Worm (Caenorhabditis elegans) whole organism, L2 larva: ENCODE results near the gene srsx-15.

Experiments used
- C34F6.9 ChIP-seq: fragments of 150-350 bp; optimal IDR thresholded peaks from 2 replicates; lab custom pipeline; 2014; ENCODE audit warnings: missing biosample characterization, missing genetic modification characterization
- F13H6.1 ChIP-seq: sonication (generic microtip); optimal IDR thresholded peaks from 2 replicates; lab custom pipeline; 2016; ENCODE audit warnings: missing genetic modification characterization, missing compliant biosample characterization
- R02D3.7 ChIP-seq: fragments of 150-350 bp; optimal IDR thresholded peaks from 2 replicates; lab custom pipeline; 2014; ENCODE audit warnings: missing biosample characterization, missing genetic modification characterization
- Y55F3AM.14 ChIP-seq: fragments of 200-800 bp; sonication (Bioruptor generic); optimal IDR thresholded peaks from 2 replicates; lab custom pipeline; 2018; ENCODE audit warnings: mild to moderate bottlenecking, missing genetic modification characterization, missing compliant biosample characterization
- alr-1 ChIP-seq: fragments of 150-350 bp; optimal IDR thresholded peaks from 2 replicates; lab custom pipeline; 2014; ENCODE audit warnings: missing biosample characterization, missing genetic modification characterization
- aly-2 ChIP-seq: fragments of 150-350 bp; optimal IDR thresholded peaks from 2 replicates; lab custom pipeline; 2014; ENCODE audit warnings: missing biosample characterization, missing genetic modification characterization
- ama-1 ChIP-seq: fragments of 150-350 bp; optimal IDR thresholded peaks from 2 replicates; lab custom pipeline; 2018; ENCODE audit warnings: inconsistent platforms
- blmp-1 ChIP-seq: sonication (generic microtip); optimal IDR thresholded peaks from 2 replicates; lab custom pipeline; 2017; ENCODE audit warnings: missing genetic modification characterization, mild to moderate bottlenecking, missing compliant biosample characterization, antibody characterized with exemption, moderate library complexity; ENCODE audit not compliant: insufficient read depth
- ceh-82 ChIP-seq: fragments of 150-350 bp; optimal IDR thresholded peaks from 2 replicates; lab custom pipeline; 2014; ENCODE audit warnings: missing biosample characterization, missing genetic modification characterization
- crh-2 ChIP-seq: sonication (generic microtip); optimal IDR thresholded peaks from 2 replicates; lab custom pipeline; 2017; ENCODE audit warnings: missing biosample characterization, missing genetic modification characterization
- dmd-4 ChIP-seq: sonication (generic microtip); optimal IDR thresholded peaks from 2 replicates; lab custom pipeline; 2017; ENCODE audit warnings: missing biosample characterization, missing genetic modification characterization
- egl-27 ChIP-seq: sonication (generic microtip); optimal IDR thresholded peaks from 3 replicates; lab custom pipeline; 2017; ENCODE audit warnings: missing biosample characterization, missing genetic modification reagents, missing genetic modification characterization
- elt-1 ChIP-seq: fragments of 150-350 bp; optimal IDR thresholded peaks from 2 replicates; lab custom pipeline; 2014; ENCODE audit warnings: missing biosample characterization, missing genetic modification characterization
- elt-3 ChIP-seq: sonication (generic microtip); optimal IDR thresholded peaks from 2 replicates; lab custom pipeline; 2017; ENCODE audit warnings: missing biosample characterization, missing genetic modification characterization
- fos-1 ChIP-seq: fragments of 150-350 bp; optimal IDR thresholded peaks from 2 replicates; lab custom pipeline; 2014; ENCODE audit warnings: missing biosample characterization, missing genetic modification characterization
- lin-39 ChIP-seq: fragments of 150-350 bp; optimal IDR thresholded peaks from 2 replicates; lab custom pipeline; 2014; ENCODE audit warnings: missing biosample characterization, missing genetic modification reagents, missing genetic modification characterization
- lsy-2 ChIP-seq, 2 experiments: fragments of 150-350 bp in 1 of 2; sonication (generic microtip) in 1 of 2; optimal IDR thresholded peaks; 2 replicates each; lab custom pipeline; 2014 to 2017; ENCODE audit warnings: missing biosample characterization in 2 of 2, missing genetic modification characterization in 2 of 2
- mab-5 ChIP-seq: fragments of 150-350 bp; optimal IDR thresholded peaks from 2 replicates; lab custom pipeline; 2014; ENCODE audit warnings: missing biosample characterization, missing genetic modification characterization
- mbf-1 ChIP-seq: sonication (generic microtip); optimal IDR thresholded peaks from 2 replicates; lab custom pipeline; 2017; ENCODE audit warnings: missing biosample characterization, missing genetic modification characterization
- mdl-1 ChIP-seq, 2 experiments: fragments of 150-350 bp in 1 of 2; sonication (generic microtip) in 1 of 2; optimal IDR thresholded peaks; 2 replicates each; lab custom pipeline; 2017; ENCODE audit warnings: missing biosample characterization in 2 of 2, missing genetic modification characterization in 2 of 2
- nhr-129 ChIP-seq: fragments of 150-350 bp; optimal IDR thresholded peaks from 2 replicates; lab custom pipeline; 2014; ENCODE audit warnings: missing biosample characterization, missing genetic modification characterization
- nhr-23 ChIP-seq: fragments of 150-350 bp; optimal IDR thresholded peaks from 2 replicates; lab custom pipeline; 2014; ENCODE audit warnings: missing biosample characterization, missing genetic modification reagents, missing genetic modification characterization
- nhr-237 ChIP-seq: fragments of 150-350 bp; optimal IDR thresholded peaks from 2 replicates; lab custom pipeline; 2014; ENCODE audit warnings: missing biosample characterization, missing genetic modification characterization
- nhr-25 ChIP-seq: fragments of 150-350 bp; sonication (generic microtip); optimal IDR thresholded peaks from 3 replicates; lab custom pipeline; 2014; ENCODE audit warnings: missing biosample characterization, missing genetic modification characterization
- nhr-6 ChIP-seq: fragments of 150-350 bp; optimal IDR thresholded peaks from 2 replicates; lab custom pipeline; 2014; ENCODE audit warnings: missing biosample characterization, missing genetic modification characterization
- nhr-77 ChIP-seq: fragments of 150-350 bp; optimal IDR thresholded peaks from 2 replicates; lab custom pipeline; 2014; ENCODE audit warnings: missing biosample characterization, missing genetic modification characterization
- peb-1 ChIP-seq: fragments of 150-350 bp; optimal IDR thresholded peaks from 2 replicates; lab custom pipeline; 2014; ENCODE audit warnings: missing biosample characterization, missing genetic modification characterization
- sem-4 ChIP-seq: fragments of 150-350 bp; optimal IDR thresholded peaks from 2 replicates; lab custom pipeline; 2014; ENCODE audit warnings: missing biosample characterization, missing genetic modification reagents, missing genetic modification characterization
- sma-9 ChIP-seq, 2 experiments: fragments of 150-350 bp in 1 of 2; sonication (generic microtip) in 1 of 2; optimal IDR thresholded peaks; 2 replicates each; lab custom pipeline; 2014 to 2016; ENCODE audit warnings: missing genetic modification characterization in 2 of 2, mild to moderate bottlenecking in 1 of 2, missing biosample characterization in 1 of 2, missing compliant biosample characterization in 1 of 2, missing genetic modification reagents in 1 of 2, moderate library complexity in 1 of 2
- snpc-4 ChIP-seq: fragments of 150-350 bp; optimal IDR thresholded peaks from 2 replicates; lab custom pipeline; 2014; ENCODE audit warnings: missing biosample characterization, missing genetic modification characterization
- unc-62 ChIP-seq: fragments of 150-350 bp; optimal IDR thresholded peaks from 2 replicates; lab custom pipeline; 2014; ENCODE audit warnings: missing biosample characterization, missing genetic modification reagents, missing genetic modification characterization
- zag-1 ChIP-seq: fragments of 150-350 bp; optimal IDR thresholded peaks from 2 replicates; lab custom pipeline; 2014; ENCODE audit warnings: missing biosample characterization, missing genetic modification characterization
- ztf-1 ChIP-seq: fragments of 200-800 bp; sonication (Bioruptor generic); conservative IDR thresholded peaks from 2 replicates; pipeline ENCODE4 v1.3.6; 2022; ENCODE audit warnings: missing genetic modification characterization, missing compliant biosample characterization
- ztf-11 ChIP-seq: sonication (generic microtip); optimal IDR thresholded peaks from 2 replicates; lab custom pipeline; 2017; ENCODE audit warnings: missing biosample characterization, missing genetic modification characterization
- ztf-4 ChIP-seq: fragments of 150-350 bp; optimal IDR thresholded peaks from 2 replicates; lab custom pipeline; 2014; ENCODE audit warnings: missing biosample characterization, missing genetic modification characterization

The srsx-15 gene

DNA sequence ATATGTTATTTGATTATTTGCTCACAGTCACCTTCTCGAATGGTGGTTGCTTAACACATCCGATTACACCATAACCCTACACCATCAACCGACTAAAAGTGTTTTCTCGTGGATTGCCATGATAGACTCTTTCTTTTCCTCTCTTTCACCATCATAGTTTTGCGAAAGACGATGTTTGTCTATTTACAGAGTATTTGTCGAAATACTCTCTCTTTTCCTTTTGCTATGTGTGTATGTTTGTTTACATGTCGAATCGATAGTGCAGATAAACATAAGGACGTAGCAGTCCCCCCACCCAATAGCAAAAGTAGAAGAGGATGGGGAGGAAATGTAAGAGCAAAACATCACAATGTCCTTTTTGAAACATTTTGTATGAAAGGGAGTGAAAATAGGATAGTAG is 20.3 kb downstream of the srsx-15 start:
- TF ChIP-seq sma-9 (GFP tag; optimal IDR thresholded peaks at IDR 0.05; lab: Kevin White, UChicago), result peak; percentile 53
- no peak for TF ChIP-seq sma-9 (tag; optimal IDR thresholded peaks at IDR 0.05; lab: Kevin White, UChicago)
- peak; percentile 75 for TF ChIP-seq nhr-129
- TF ChIP-seq F13H6.1 (tag; lab: Kevin White, UChicago), result peak; percentile 74
- TF ChIP-seq alr-1 (tag; lab: Kevin White, UChicago), result no peak
- TF ChIP-seq lsy-2 (tag; optimal IDR thresholded peaks at IDR 0.05; lab: Kevin White, UChicago), result peak in 1 of 2 experiments; percentile 4

DNA sequence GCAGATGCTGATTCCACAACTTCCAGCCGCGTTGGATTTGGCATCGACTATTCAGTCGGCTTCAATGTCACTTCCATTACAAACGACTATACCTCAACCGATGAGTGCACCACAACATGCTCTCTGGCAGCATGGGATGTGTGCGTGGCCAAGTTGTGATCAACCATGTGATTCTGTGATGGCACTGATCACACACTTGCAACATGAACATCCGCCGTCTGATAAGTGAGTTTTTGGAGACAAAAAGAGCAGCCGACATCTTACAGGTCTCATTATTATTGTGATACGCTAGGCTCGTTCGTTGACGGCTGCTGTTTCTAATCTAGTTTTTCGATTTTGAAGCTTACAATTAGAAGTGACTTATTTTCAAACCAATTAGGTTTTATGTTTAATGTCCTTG is 21.2 kb downstream of the srsx-15 start:
- TF ChIP-seq nhr-129 (peak; percentile 31), snpc-4 (peak; percentile 48), C34F6.9 (tag; lab: Kevin White, UChicago) (no peak)

DNA sequence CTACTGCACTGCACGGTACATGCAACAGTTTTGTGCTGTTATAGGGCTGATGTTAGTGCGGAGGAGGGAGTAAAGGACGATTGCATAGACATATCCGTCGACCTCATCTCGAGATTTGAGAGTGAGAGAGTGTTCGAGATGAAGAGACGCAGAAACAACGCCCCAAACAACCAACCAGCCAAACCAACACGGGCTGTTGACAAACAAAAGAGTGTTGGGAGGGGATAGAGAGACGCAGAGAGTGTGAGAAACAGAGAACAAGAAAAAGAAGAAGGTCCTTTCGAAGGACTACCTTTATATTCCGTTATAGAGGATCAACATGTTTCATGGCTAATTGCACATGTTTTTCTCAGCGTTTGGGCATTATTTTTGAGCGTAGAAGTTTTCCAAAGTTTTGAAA is 23.3 kb downstream of the srsx-15 start:
- TF ChIP-seq ceh-82 (no peak), peb-1 (no peak), elt-1 (tag; lab: Kevin White, UChicago) (no peak), lin-39 (tag; lab: Kevin White, UChicago) (no peak), aly-2 (tag; lab: Kevin White, UChicago) (no peak), mbf-1 (tag; lab: Kevin White, UChicago) (no peak), lsy-2 (tag; optimal IDR thresholded peaks at IDR 0.05; lab: Kevin White, UChicago) (peak in 1 of 2 experiments; percentile 62), ama-1 (lab: Kevin White, UChicago) (no peak), R02D3.7 (no peak), fos-1 (tag; lab: Kevin White, UChicago) (no peak), ztf-11 (tag; lab: Kevin White, UChicago) (no peak), nhr-237 (tag; lab: Kevin White, UChicago) (no peak), Y55F3AM.14 (GFP tag; lab: Kevin White, UChicago) (no peak), dmd-4 (tag; lab: Kevin White, UChicago) (no peak), sem-4 (tag; lab: Kevin White, UChicago) (no peak), nhr-129 (peak; percentile 77), mdl-1 (tag; optimal IDR thresholded peaks at IDR 0.05; lab: Kevin White, UChicago) (no peak), crh-2 (tag; lab: Kevin White, UChicago) (peak; percentile 43), blmp-1 (no peak), ztf-1 (GFP tag; lab: Robert Waterston, UW) (no peak), elt-3 (tag; lab: Kevin White, UChicago) (no peak), snpc-4 (no peak), nhr-6 (tag; lab: Kevin White, UChicago) (no peak), sma-9 (GFP tag; optimal IDR thresholded peaks at IDR 0.05; lab: Kevin White, UChicago) (peak; percentile 65), sma-9 (tag; optimal IDR thresholded peaks at IDR 0.05; lab: Kevin White, UChicago) (no peak), mab-5 (tag; lab: Kevin White, UChicago) (no peak), zag-1 (tag; lab: Kevin White, UChicago) (no peak), egl-27 (tag; lab: Kevin White, UChicago) (peak; percentile 54), F13H6.1 (tag; lab: Kevin White, UChicago) (peak; percentile 75), nhr-25 (tag; lab: Kevin White, UChicago) (no peak), nhr-23 (no peak), unc-62 (GFP tag; lab: Kevin White, UChicago) (no peak), C34F6.9 (tag; lab: Kevin White, UChicago) (peak; percentile 64), nhr-77 (tag; lab: Kevin White, UChicago) (no peak)

DNA sequence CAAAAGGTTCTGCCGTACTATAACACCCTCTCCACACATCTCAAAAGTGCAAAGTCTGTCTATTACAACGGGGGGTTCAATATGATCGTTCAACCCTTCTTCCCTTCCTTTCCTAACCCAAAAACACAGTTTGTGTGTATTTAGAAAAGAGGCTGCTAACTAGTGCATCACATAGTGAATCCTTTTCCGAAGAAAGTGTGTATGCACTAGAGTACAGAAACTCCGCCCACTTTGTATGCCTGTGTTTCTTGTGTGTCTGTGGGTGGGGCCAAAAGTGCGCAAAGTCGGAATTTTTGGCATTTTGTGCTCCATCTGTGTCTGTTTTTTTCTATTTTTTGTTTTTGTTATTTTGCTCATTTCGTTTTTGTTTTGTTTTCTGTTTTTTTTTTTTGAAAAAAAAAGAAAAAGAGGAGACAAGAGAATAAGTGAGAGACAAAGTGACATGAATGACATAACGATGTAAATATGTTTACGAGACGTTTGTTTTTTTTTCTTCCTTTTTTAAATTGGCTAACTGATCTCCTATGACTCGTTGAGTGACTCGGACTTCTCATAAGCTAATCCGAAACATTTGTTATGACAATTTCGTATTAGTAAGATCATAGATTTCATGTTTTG is 25.0 kb downstream of the srsx-15 start:
- peak; percentile 70 for TF ChIP-seq nhr-129
- no peak for TF ChIP-seq peb-1
- TF ChIP-seq F13H6.1 (tag; lab: Kevin White, UChicago), result peak; percentile 9
- TF ChIP-seq nhr-25 (tag; lab: Kevin White, UChicago), result no peak
- TF ChIP-seq C34F6.9 (tag; lab: Kevin White, UChicago), result peak; percentile 41
- peak; percentile 14 for TF ChIP-seq egl-27 (tag; lab: Kevin White, UChicago)

DNA sequence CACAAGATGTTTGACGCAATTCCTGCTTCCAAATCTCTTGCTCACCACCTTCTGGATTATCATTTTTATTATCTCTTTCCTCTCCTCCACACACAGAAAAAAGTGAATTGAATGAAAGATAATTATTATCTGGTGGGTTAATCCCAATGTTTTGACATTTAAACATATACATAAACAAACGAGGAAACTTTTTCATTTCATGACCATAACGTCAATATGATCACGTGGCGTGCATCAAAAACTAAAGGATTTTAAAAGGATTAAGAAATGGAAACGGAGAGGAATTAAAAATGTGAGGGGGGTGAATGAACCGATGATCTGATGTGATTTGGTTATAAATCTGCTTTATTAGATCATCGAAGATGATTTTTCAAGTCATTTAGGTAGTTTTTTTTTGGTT is 28.1 kb downstream of the srsx-15 start:
- TF ChIP-seq nhr-237 (tag; lab: Kevin White, UChicago), result no peak
- peak; percentile 6 for TF ChIP-seq ztf-4
- peak; percentile 2 for TF ChIP-seq dmd-4 (tag; lab: Kevin White, UChicago)
